Worm (Caenorhabditis elegans): ENCODE data around the gene F40G12.5.
"Not testable (repeated sequence)": the region's sequence is repeated elsewhere in the genome, so short reads cannot be mapped to it uniquely, and the experiment has no call there.

The F40G12.5 gene

ce11 chrV:14282222-14282709 lies 11.6 kb upstream of the F40G12.5 start, which contains the start of the genes srt-74 and F40G12.9:
Gene srt-74, minus strand, starts transcription at chrV:14282322.
Gene F40G12.9, plus strand, starts transcription at chrV:14282659.
- TF ChIP-seq unc-39 (tag; optimal IDR thresholded peaks at IDR 0.05) (no peak), nhr-237 (tag; optimal IDR thresholded peaks at IDR 0.05) (no peak), egl-27 (tag; optimal IDR thresholded peaks at IDR 0.05) (no peak)

- TF ChIP-seq ceh-9 (tag; optimal IDR thresholded peaks at IDR 0.05): no peak
- TF ChIP-seq daf-12 (tag; optimal IDR thresholded peaks at IDR 0.05): no peak
- TF ChIP-seq R02D3.7 (tag; optimal IDR thresholded peaks at IDR 0.05): no peak
- TF ChIP-seq sea-2 (GFP tag; optimal IDR thresholded peaks at IDR 0.05): no peak
- TF ChIP-seq fkh-2 (tag; optimal IDR thresholded peaks at IDR 0.05): no peak
- TF ChIP-seq unc-39 (tag; optimal IDR thresholded peaks at IDR 0.05): no peak
- no peak for TF ChIP-seq ceh-28 (tag; optimal IDR thresholded peaks at IDR 0.05)
- no peak for TF ChIP-seq ztf-4 (tag; optimal IDR thresholded peaks at IDR 0.05)
- no peak for TF ChIP-seq nhr-25 (tag; optimal IDR thresholded peaks at IDR 0.05)
- TF ChIP-seq nhr-237 (tag; optimal IDR thresholded peaks at IDR 0.05): no peak
- TF ChIP-seq skn-1 (tag; optimal IDR thresholded peaks at IDR 0.05): no peak
- TF ChIP-seq egl-27 (tag; optimal IDR thresholded peaks at IDR 0.05): no peak
Observed at ce11 chrV:14279777-14280176, 9.1 kb upstream of the F40G12.5 start, which contains the start of gene srt-33. Gene srt-33, minus strand, starts transcription at chrV:14279877.

ce11 chrV:14274268-14274667 lies 3.6 kb upstream of the F40G12.5 start, which contains the start of gene F40G12.7:
Gene F40G12.7, plus strand, starts transcription at chrV:14274568.
- not testable (repeated sequence) for TF ChIP-seq zag-1, egl-5, lsy-12 (tag; optimal IDR thresholded peaks at IDR 0.05)

ce11 chrV:14273019-14273418 lies 2.4 kb upstream of the F40G12.5 start, which contains the start of gene F40G12.6:
Gene F40G12.6, minus strand, starts transcription at chrV:14273119.
- TF ChIP-seq elt-1 (tag; optimal IDR thresholded peaks at IDR 0.05) (no peak), tbx-2 (tag; optimal IDR thresholded peaks at IDR 0.05) (no peak), sea-2 (GFP tag; optimal IDR thresholded peaks at IDR 0.05) (no peak), mml-1 (tag; optimal IDR thresholded peaks at IDR 0.05) (no peak)

ce11 chrV:14268616-14269015 lies 2.0 kb downstream of the F40G12.5 start, which contains the start of gene F40G12.4:
Gene F40G12.4, minus strand, starts transcription at chrV:14268716.
- TF ChIP-seq nhr-23 (tag; optimal IDR thresholded peaks at IDR 0.05): no peak
- no peak for TF ChIP-seq elt-2 (tag; optimal IDR thresholded peaks at IDR 0.05)
- no peak for TF ChIP-seq aly-2 (tag; optimal IDR thresholded peaks at IDR 0.05)
- TF ChIP-seq zag-1 (tag; optimal IDR thresholded peaks at IDR 0.05): no peak
- no peak for TF ChIP-seq eor-1 (tag; optimal IDR thresholded peaks at IDR 0.05)
- TF ChIP-seq ceh-9 (tag; optimal IDR thresholded peaks at IDR 0.05): no peak

ce11 chrV:14267326-14267942 lies 3.2 kb downstream of the F40G12.5 start:
- TF ChIP-seq elt-2 (tag; optimal IDR thresholded peaks at IDR 0.05): no peak
- TF ChIP-seq elt-1 (tag; optimal IDR thresholded peaks at IDR 0.05): no peak
- no peak for TF ChIP-seq fos-1 (tag; optimal IDR thresholded peaks at IDR 0.05)
- no peak for TF ChIP-seq lsy-12 (tag; optimal IDR thresholded peaks at IDR 0.05)
- TF ChIP-seq snpc-4 (tag; optimal IDR thresholded peaks at IDR 0.05): peak; percentile 1

ce11 chrV:14260831-14261230 lies 9.8 kb downstream of the F40G12.5 start, which contains the start of gene F40G12.2:
Gene F40G12.2, minus strand, starts transcription at chrV:14260931.
- TF ChIP-seq zag-1 (tag; optimal IDR thresholded peaks at IDR 0.05) (no peak), ceh-9 (tag; optimal IDR thresholded peaks at IDR 0.05) (no peak), elt-2 (tag; optimal IDR thresholded peaks at IDR 0.05) (no peak), elt-1 (tag; optimal IDR thresholded peaks at IDR 0.05) (no peak)

- TF ChIP-seq jun-1 (tag; optimal IDR thresholded peaks at IDR 0.05): no peak
- no peak for TF ChIP-seq nhr-237 (tag; optimal IDR thresholded peaks at IDR 0.05)
- no peak for TF ChIP-seq lsy-12 (tag; optimal IDR thresholded peaks at IDR 0.05)
- TF ChIP-seq elt-1 (tag; optimal IDR thresholded peaks at IDR 0.05): no peak
- no peak for TF ChIP-seq skn-1 (tag; optimal IDR thresholded peaks at IDR 0.05)
- no peak for TF ChIP-seq fos-1 (tag; optimal IDR thresholded peaks at IDR 0.05)
- TF ChIP-seq daf-12 (tag; optimal IDR thresholded peaks at IDR 0.05): no peak
- no peak for TF ChIP-seq eor-1 (tag; optimal IDR thresholded peaks at IDR 0.05)
- no peak for TF ChIP-seq lin-39 (tag; optimal IDR thresholded peaks at IDR 0.05)
Observed at ce11 chrV:14256813-14257212, 13.8 kb downstream of the F40G12.5 start, which contains the start of gene sre-8. Gene sre-8, plus strand, starts transcription at chrV:14257113.
